Worm (Caenorhabditis elegans) whole organism, midembryonic: Measurements from ENCODE around the gene C39B10.1.

Experiments used
- flt-1 ChIP-seq: fragments of 200-800 bp; sonication (Bioruptor generic); IDR thresholded peaks from 2 replicates; pipeline ENCODE4 v1.3.6; 2022; ENCODE audit warnings: missing genetic modification characterization, missing compliant biosample characterization
- med-1 ChIP-seq: sonication (generic microtip); optimal IDR thresholded peaks from 2 replicates; lab custom pipeline; 2017; ENCODE audit warnings: missing genetic modification characterization, mild to moderate bottlenecking, missing compliant biosample characterization, antibody characterized with exemption, missing genetic modification reagents; ENCODE audit not compliant: insufficient read depth
- ref-1 ChIP-seq: fragments of 200-800 bp; sonication (Bioruptor generic); conservative IDR thresholded peaks from 2 replicates; pipeline ENCODE4 v1.3.6; 2022; ENCODE audit warnings: missing genetic modification reagents, missing genetic modification characterization, missing compliant biosample characterization
- tab-1 ChIP-seq: fragments of 200-800 bp; sonication (Bioruptor generic); IDR thresholded peaks from 2 replicates; pipeline ENCODE4 v1.3.6; 2022; ENCODE audit warnings: missing genetic modification characterization, missing compliant biosample characterization
- ztf-23 ChIP-seq: fragments of 200-800 bp; sonication (Bioruptor generic); IDR thresholded peaks from 2 replicates; pipeline ENCODE4 v1.3.6; 2022; ENCODE audit warnings: missing genetic modification reagents, missing genetic modification characterization, missing compliant biosample characterization
- ztf-29 ChIP-seq: fragments of 200-800 bp; sonication (Bioruptor generic); IDR thresholded peaks from 2 replicates; pipeline ENCODE4 v1.3.6; 2022; ENCODE audit warnings: missing genetic modification reagents, missing genetic modification characterization, missing compliant biosample characterization

ce11 chrX:10437421-10437820 is 26.0 kb downstream of the C39B10.1 start:
- no peak for TF ChIP-seq ztf-29 (GFP tag; lab: Robert Waterston, UW)
- no peak for TF ChIP-seq flt-1 (GFP tag; lab: Robert Waterston, UW)
- TF ChIP-seq med-1 (GFP tag; lab: Kevin White, UChicago), result no peak
- no peak for TF ChIP-seq ref-1 (GFP tag; lab: Robert Waterston, UW)
- no peak for TF ChIP-seq tab-1
- no peak for TF ChIP-seq ztf-23
